Fruit fly (Drosophila melanogaster): ENCODE measurements around the gene Dfd.

DNA sequence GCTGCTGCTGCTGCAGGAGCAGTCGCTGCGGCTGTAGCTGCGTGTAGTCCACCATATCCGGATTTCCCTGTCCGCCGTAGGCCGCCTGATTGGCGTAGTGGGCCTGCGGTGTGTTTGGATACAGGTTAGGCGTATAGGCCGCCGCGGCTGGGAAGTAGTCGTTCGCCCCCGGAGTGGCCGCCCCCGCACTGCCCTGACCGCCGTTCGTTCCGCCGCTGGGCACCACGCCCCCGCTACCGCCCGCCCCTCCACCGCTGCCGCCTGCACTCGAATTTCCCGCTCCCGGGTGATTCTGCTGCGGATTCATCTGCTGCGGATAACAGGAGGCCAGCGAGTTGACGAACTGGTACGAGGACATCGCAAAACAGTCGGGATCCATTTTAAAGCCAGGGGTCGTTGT, 50.2 kb downstream of the Dfd start:
- TF ChIP-seq N (GFP tag; optimal IDR thresholded peaks at IDR 0.05) (no peak), Abd-B (GFP tag; optimal IDR thresholded peaks at IDR 0.05) (no peak), OdsH (GFP tag; optimal IDR thresholded peaks at IDR 0.05) (no peak), jim (GFP tag; optimal IDR thresholded peaks at IDR 0.05) (no peak), CrebA (GFP tag; optimal IDR thresholded peaks at IDR 0.05; ENCODE audit: borderline replicate concordance) (no peak), Dfd (GFP tag; optimal IDR thresholded peaks at IDR 0.05) (peak; percentile 96), dsf (GFP tag; optimal IDR thresholded peaks at IDR 0.05; ENCODE audit: borderline replicate concordance) (no peak), Sp1 (GFP tag; optimal IDR thresholded peaks at IDR 0.05) (no peak), dl (GFP tag; optimal IDR thresholded peaks at IDR 0.05; ENCODE audit: insufficient read depth in 1 of 2, partially characterized antibody in 2 of 2) (no peak), tai (GFP tag; optimal IDR thresholded peaks at IDR 0.05) (no peak), sage (GFP tag; optimal IDR thresholded peaks at IDR 0.05) (no peak), lola (GFP tag; optimal IDR thresholded peaks at IDR 0.05) (no peak)

Data from whole organism, wandering third instar larva.